Fruit fly (Drosophila melanogaster) whole organism, wandering third instar larva: ENCODE results near the gene repo.
A peak's percentile ranks its signal among the peaks of the same experiment; 100 is the strongest.

Source experiments
- CG32264 ChIP-seq: fragments of 200-800 bp; sonication (Bioruptor generic); optimal IDR thresholded peaks from 2 replicates; lab custom pipeline; 2016; ENCODE audit warnings: missing biosample characterization, missing genetic modification characterization
- CG9705 ChIP-seq: fragments of 200-800 bp; sonication (Bioruptor generic); optimal IDR thresholded peaks from 2 replicates; lab custom pipeline; 2018; ENCODE audit warnings: missing biosample characterization, mild to moderate bottlenecking, missing genetic modification characterization
- CrebA ChIP-seq: fragments of 200-800 bp; sonication (Bioruptor generic); optimal IDR thresholded peaks from 2 replicates; lab custom pipeline; 2016; ENCODE audit warnings: missing biosample characterization, mild to moderate bottlenecking, missing genetic modification characterization, borderline replicate concordance
- Dif ChIP-seq: fragments of 200-275, 200-300 bp; sonication (Bioruptor generic); optimal IDR thresholded peaks from 2 replicates; lab custom pipeline; 2018; ENCODE audit warnings: missing biosample characterization, missing genetic modification characterization; ENCODE audit not compliant: partially characterized antibody
- GATAd ChIP-seq: sonication (Bioruptor generic); optimal IDR thresholded peaks from 2 replicates; lab custom pipeline; 2016; ENCODE audit warnings: missing biosample characterization, missing genetic modification characterization
- HLH106 ChIP-seq: fragments of 200-800 bp; optimal IDR thresholded peaks from 3 replicates; lab custom pipeline; 2019; ENCODE audit warnings: missing biosample characterization, mild to moderate bottlenecking, missing genetic modification characterization, moderate library complexity
- Hnf4 ChIP-seq: fragments of 200-800 bp; sonication (Bioruptor generic); optimal IDR thresholded peaks from 2 replicates; lab custom pipeline; 2016; ENCODE audit warnings: missing biosample characterization, mild to moderate bottlenecking, missing genetic modification characterization
- Hr78 ChIP-seq: fragments of >200 bp; optimal IDR thresholded peaks from 2 replicates; lab custom pipeline; 2017; ENCODE audit warnings: missing biosample characterization, missing genetic modification characterization
- Hr83 ChIP-seq: fragments of 200-300 bp; sonication (Bioruptor generic); optimal IDR thresholded peaks from 2 replicates; lab custom pipeline; 2016; ENCODE audit warnings: missing biosample characterization, mild to moderate bottlenecking, missing genetic modification characterization, moderate library complexity; ENCODE audit not compliant: poor library complexity, severe bottlenecking
- Mio ChIP-seq: sonication (Bioruptor generic); optimal IDR thresholded peaks from 2 replicates; lab custom pipeline; 2016; ENCODE audit warnings: missing biosample characterization, missing genetic modification characterization
- Myc ChIP-seq: fragments of >200 bp; optimal IDR thresholded peaks from 2 replicates; lab custom pipeline; 2017
- N ChIP-seq: fragments of >200 bp; optimal IDR thresholded peaks from 2 replicates; lab custom pipeline; 2018; ENCODE audit warnings: missing biosample characterization, missing external identifiers, missing genetic modification characterization
- OdsH ChIP-seq: fragments of 200-800 bp; sonication (Bioruptor generic); optimal IDR thresholded peaks from 2 replicates; lab custom pipeline; 2016; ENCODE audit warnings: missing biosample characterization, mild to moderate bottlenecking, missing genetic modification characterization
- Rel ChIP-seq, 2 experiments: fragments of 200-800 bp; sonication (Bioruptor generic) in 1 of 2; optimal IDR thresholded peaks; 2 replicates in 1 of 2; 3 replicates in 1 of 2; lab custom pipeline; 2016 to 2019; ENCODE audit warnings: mild to moderate bottlenecking in 2 of 2, missing biosample characterization in 2 of 2, missing genetic modification characterization in 2 of 2, moderate library complexity in 1 of 2
- Sp1 ChIP-seq: fragments of 200-800 bp; sonication (Bioruptor generic); optimal IDR thresholded peaks from 3 replicates; lab custom pipeline; 2019; ENCODE audit warnings: missing biosample characterization, mild to moderate bottlenecking, missing genetic modification characterization, moderate library complexity
- Vsx2 ChIP-seq: fragments of 200-300, 225-300 bp; sonication (Bioruptor generic); optimal IDR thresholded peaks from 2 replicates; lab custom pipeline; 2018; ENCODE audit warnings: missing biosample characterization, missing genetic modification characterization; ENCODE audit not compliant: partially characterized antibody
- brk ChIP-seq: fragments of 200-800 bp; sonication (Bioruptor generic); optimal IDR thresholded peaks from 2 replicates; lab custom pipeline; 2016; ENCODE audit warnings: missing biosample characterization, mild to moderate bottlenecking, missing genetic modification characterization
- dl ChIP-seq, 2 experiments: fragments of 175-275, 200-275 bp in 1 of 2; fragments of 200-275 bp in 1 of 2; sonication (Bioruptor generic); optimal IDR thresholded peaks; lab custom pipeline; 2018; ENCODE audit warnings: mild to moderate bottlenecking in 2 of 2, missing biosample characterization in 2 of 2, missing genetic modification characterization in 2 of 2, moderate library complexity in 2 of 2; ENCODE audit not compliant: partially characterized antibody in 2 of 2, insufficient read depth in 1 of 2
- dmrt93B ChIP-seq: fragments of 200-800 bp; sonication (Bioruptor generic); optimal IDR thresholded peaks from 2 replicates; lab custom pipeline; 2018; ENCODE audit warnings: missing biosample characterization, mild to moderate bottlenecking, missing genetic modification characterization
- foxo ChIP-seq, 2 experiments: fragments of 200-800 bp; sonication (Bioruptor generic); optimal IDR thresholded peaks; 2 replicates in 1 of 2; 3 replicates in 1 of 2; lab custom pipeline; 2016 to 2017; ENCODE audit warnings: missing biosample characterization in 2 of 2, missing genetic modification characterization in 2 of 2
- h ChIP-seq: fragments of 200-800 bp; sonication (Bioruptor generic); optimal IDR thresholded peaks from 3 replicates; lab custom pipeline; 2016; ENCODE audit warnings: missing biosample characterization, mild to moderate bottlenecking, missing genetic modification characterization
- lola ChIP-seq: fragments of >200 bp; optimal IDR thresholded peaks from 2 replicates; lab custom pipeline; 2017; ENCODE audit warnings: missing biosample characterization, missing genetic modification characterization
- pan ChIP-seq: fragments of >200 bp; optimal IDR thresholded peaks from 2 replicates; lab custom pipeline; 2017
- psq ChIP-seq: fragments of 200-800 bp; sonication (Bioruptor generic); optimal IDR thresholded peaks from 3 replicates; lab custom pipeline; 2017; ENCODE audit warnings: missing biosample characterization, mild to moderate bottlenecking, missing genetic modification characterization, moderate library complexity
- sage ChIP-seq: fragments of 200-800 bp; sonication (Bioruptor generic); optimal IDR thresholded peaks from 2 replicates; lab custom pipeline; 2016; ENCODE audit warnings: missing biosample characterization, mild to moderate bottlenecking, missing genetic modification characterization
- sv ChIP-seq: fragments of 200-800 bp; sonication (Bioruptor generic); optimal IDR thresholded peaks from 3 replicates; lab custom pipeline; 2016; ENCODE audit warnings: missing biosample characterization, missing genetic modification characterization
- usp ChIP-seq: fragments of >200 bp; optimal IDR thresholded peaks from 2 replicates; lab custom pipeline; 2017; ENCODE audit warnings: missing biosample characterization, missing genetic modification characterization
- woc ChIP-seq: sonication (Bioruptor generic); optimal IDR thresholded peaks from 2 replicates; lab custom pipeline; 2016; ENCODE audit warnings: missing biosample characterization, mild to moderate bottlenecking, missing genetic modification characterization

The repo gene

dm6 chr3R:18245044-18245596, 9.1 kb downstream of the repo start:
- TF ChIP-seq foxo (GFP tag; optimal IDR thresholded peaks at IDR 0.05; lab: Kevin White, UChicago) (no peak), CG32264 (GFP tag; lab: Kevin White, UChicago) (no peak), woc (GFP tag; lab: Kevin White, UChicago) (no peak), dmrt93B (GFP tag; lab: Kevin White, UChicago) (no peak), lola (GFP tag; lab: Kevin White, UChicago) (no peak), pan (no peak), Sp1 (GFP tag; lab: Kevin White, UChicago) (no peak), brk (no peak), psq (GFP tag; lab: Kevin White, UChicago) (no peak)

dm6 chr3R:18246041-18246440, 10.0 kb downstream of the repo start:
- TF ChIP-seq sv (no peak), h (GFP tag; lab: Kevin White, UChicago) (no peak), Rel (GFP tag; optimal IDR thresholded peaks at IDR 0.05; lab: Kevin White, UChicago) (no peak), Rel (tag; optimal IDR thresholded peaks at IDR 0.05; lab: Kevin White, UChicago) (peak; percentile 14), usp (GFP tag; lab: Kevin White, UChicago) (no peak), Sp1 (GFP tag; lab: Kevin White, UChicago) (no peak)

- TF ChIP-seq dmrt93B (GFP tag; lab: Kevin White, UChicago) (no peak), Sp1 (GFP tag; lab: Kevin White, UChicago) (no peak), Rel (GFP tag; optimal IDR thresholded peaks at IDR 0.05; lab: Kevin White, UChicago) (no peak), Rel (tag; optimal IDR thresholded peaks at IDR 0.05; lab: Kevin White, UChicago) (peak; percentile 10), N (GFP tag; lab: Kevin White, UChicago) (peak; percentile 69), Mio (GFP tag; lab: Kevin White, UChicago) (no peak), Hr83 (peak; percentile 16), CG9705 (no peak), Hnf4 (GFP tag; lab: Kevin White, UChicago) (no peak), woc (GFP tag; lab: Kevin White, UChicago) (no peak), dl (GFP tag; optimal IDR thresholded peaks at IDR 0.05; lab: Kevin White, UChicago; ENCODE audit: insufficient read depth in 1 of 2, partially characterized antibody in 2 of 2) (peak in 1 of 2 experiments; percentile 41), Dif (GFP tag; lab: Kevin White, UChicago) (peak; percentile 69), psq (GFP tag; lab: Kevin White, UChicago) (peak; percentile 22)
These were observed 13.3 kb downstream of the repo start for dm6 chr3R:18249268-18249667.

dm6 chr3R:18250815-18251214, 14.8 kb downstream of the repo start, which contains the start of gene CG18598:
Gene CG18598, plus strand, starts transcription at chr3R:18251115.
- TF ChIP-seq Myc (no peak), Hr78 (no peak), dmrt93B (GFP tag; lab: Kevin White, UChicago) (no peak), sage (no peak), woc (GFP tag; lab: Kevin White, UChicago) (no peak), OdsH (GFP tag; lab: Kevin White, UChicago) (no peak), foxo (GFP tag; optimal IDR thresholded peaks at IDR 0.05; lab: Kevin White, UChicago) (no peak), lola (GFP tag; lab: Kevin White, UChicago) (no peak), dl (GFP tag; optimal IDR thresholded peaks at IDR 0.05; lab: Kevin White, UChicago; ENCODE audit: insufficient read depth in 1 of 2, partially characterized antibody in 2 of 2) (no peak), pan (no peak), HLH106 (tag; lab: Kevin White, UChicago) (no peak), CrebA (GFP tag; lab: Kevin White, UChicago) (no peak), Hr83 (no peak), Dif (GFP tag; lab: Kevin White, UChicago) (no peak), GATAd (no peak), Vsx2 (GFP tag; lab: Kevin White, UChicago) (no peak)
- TF ChIP-seq, all 38 proteins: peak for 0

dm6 chr3R:18251876-18252275, 15.9 kb downstream of the repo start:
- TF ChIP-seq Hr78 (no peak), CG32264 (GFP tag; lab: Kevin White, UChicago) (no peak)
